Fruit fly (Drosophila melanogaster) whole organism, wandering third instar larva: Measurements from ENCODE around the gene CG10657.

ENCODE experiments used
- Abd-B ChIP-seq: fragments of >200 bp; optimal IDR thresholded peaks from 2 replicates; lab custom pipeline; 2017; ENCODE audit warnings: missing biosample characterization, missing genetic modification characterization
- CG32264 ChIP-seq: fragments of 200-800 bp; sonication (Bioruptor generic); optimal IDR thresholded peaks from 2 replicates; lab custom pipeline; 2016; ENCODE audit warnings: missing biosample characterization, missing genetic modification characterization
- CG9705 ChIP-seq: fragments of 200-800 bp; sonication (Bioruptor generic); optimal IDR thresholded peaks from 2 replicates; lab custom pipeline; 2018; ENCODE audit warnings: missing biosample characterization, mild to moderate bottlenecking, missing genetic modification characterization
- CrebA ChIP-seq: fragments of 200-800 bp; sonication (Bioruptor generic); optimal IDR thresholded peaks from 2 replicates; lab custom pipeline; 2016; ENCODE audit warnings: missing biosample characterization, mild to moderate bottlenecking, missing genetic modification characterization, borderline replicate concordance
- Dfd ChIP-seq: fragments of >200 bp; optimal IDR thresholded peaks from 2 replicates; lab custom pipeline; 2017; ENCODE audit warnings: missing biosample characterization, missing genetic modification characterization
- Dif ChIP-seq: fragments of 200-275, 200-300 bp; sonication (Bioruptor generic); optimal IDR thresholded peaks from 2 replicates; lab custom pipeline; 2018; ENCODE audit warnings: missing biosample characterization, missing genetic modification characterization; ENCODE audit not compliant: partially characterized antibody
- GATAd ChIP-seq: sonication (Bioruptor generic); optimal IDR thresholded peaks from 2 replicates; lab custom pipeline; 2016; ENCODE audit warnings: missing biosample characterization, missing genetic modification characterization
- HLH106 ChIP-seq: fragments of 200-800 bp; optimal IDR thresholded peaks from 3 replicates; lab custom pipeline; 2019; ENCODE audit warnings: missing biosample characterization, mild to moderate bottlenecking, missing genetic modification characterization, moderate library complexity
- Hnf4 ChIP-seq: fragments of 200-800 bp; sonication (Bioruptor generic); optimal IDR thresholded peaks from 2 replicates; lab custom pipeline; 2016; ENCODE audit warnings: missing biosample characterization, mild to moderate bottlenecking, missing genetic modification characterization
- Hr78 ChIP-seq: fragments of >200 bp; optimal IDR thresholded peaks from 2 replicates; lab custom pipeline; 2017; ENCODE audit warnings: missing biosample characterization, missing genetic modification characterization
- Hr83 ChIP-seq: fragments of 200-300 bp; sonication (Bioruptor generic); optimal IDR thresholded peaks from 2 replicates; lab custom pipeline; 2016; ENCODE audit warnings: missing biosample characterization, mild to moderate bottlenecking, missing genetic modification characterization, moderate library complexity; ENCODE audit not compliant: poor library complexity, severe bottlenecking
- Jra ChIP-seq: sonication (Bioruptor generic); optimal IDR thresholded peaks from 2 replicates; lab custom pipeline; 2016; ENCODE audit warnings: missing biosample characterization, missing genetic modification characterization
- Mio ChIP-seq: sonication (Bioruptor generic); optimal IDR thresholded peaks from 2 replicates; lab custom pipeline; 2016; ENCODE audit warnings: missing biosample characterization, missing genetic modification characterization
- Myc ChIP-seq: fragments of >200 bp; optimal IDR thresholded peaks from 2 replicates; lab custom pipeline; 2017
- N ChIP-seq: fragments of >200 bp; optimal IDR thresholded peaks from 2 replicates; lab custom pipeline; 2018; ENCODE audit warnings: missing biosample characterization, missing external identifiers, missing genetic modification characterization
- OdsH ChIP-seq: fragments of 200-800 bp; sonication (Bioruptor generic); optimal IDR thresholded peaks from 2 replicates; lab custom pipeline; 2016; ENCODE audit warnings: missing biosample characterization, mild to moderate bottlenecking, missing genetic modification characterization
- Rel ChIP-seq, 2 experiments: fragments of 200-800 bp; sonication (Bioruptor generic) in 1 of 2; optimal IDR thresholded peaks; 2 replicates in 1 of 2; 3 replicates in 1 of 2; lab custom pipeline; 2016 to 2019; ENCODE audit warnings: mild to moderate bottlenecking in 2 of 2, missing biosample characterization in 2 of 2, missing genetic modification characterization in 2 of 2, moderate library complexity in 1 of 2
- Sp1 ChIP-seq: fragments of 200-800 bp; sonication (Bioruptor generic); optimal IDR thresholded peaks from 3 replicates; lab custom pipeline; 2019; ENCODE audit warnings: missing biosample characterization, mild to moderate bottlenecking, missing genetic modification characterization, moderate library complexity
- Vsx2 ChIP-seq: fragments of 200-300, 225-300 bp; sonication (Bioruptor generic); optimal IDR thresholded peaks from 2 replicates; lab custom pipeline; 2018; ENCODE audit warnings: missing biosample characterization, missing genetic modification characterization; ENCODE audit not compliant: partially characterized antibody
- br ChIP-seq: fragments of 200-800 bp; sonication (Bioruptor generic); optimal IDR thresholded peaks from 2 replicates; lab custom pipeline; 2016; ENCODE audit warnings: missing biosample characterization, missing genetic modification characterization
- brk ChIP-seq: fragments of 200-800 bp; sonication (Bioruptor generic); optimal IDR thresholded peaks from 2 replicates; lab custom pipeline; 2016; ENCODE audit warnings: missing biosample characterization, mild to moderate bottlenecking, missing genetic modification characterization
- dl ChIP-seq, 2 experiments: fragments of 175-275, 200-275 bp in 1 of 2; fragments of 200-275 bp in 1 of 2; sonication (Bioruptor generic); optimal IDR thresholded peaks; lab custom pipeline; 2018; ENCODE audit warnings: mild to moderate bottlenecking in 2 of 2, missing biosample characterization in 2 of 2, missing genetic modification characterization in 2 of 2, moderate library complexity in 2 of 2; ENCODE audit not compliant: partially characterized antibody in 2 of 2, insufficient read depth in 1 of 2
- dmrt93B ChIP-seq: fragments of 200-800 bp; sonication (Bioruptor generic); optimal IDR thresholded peaks from 2 replicates; lab custom pipeline; 2018; ENCODE audit warnings: missing biosample characterization, mild to moderate bottlenecking, missing genetic modification characterization
- dsf ChIP-seq: sonication (Bioruptor generic); optimal IDR thresholded peaks from 2 replicates; lab custom pipeline; 2016; ENCODE audit warnings: missing biosample characterization, missing genetic modification characterization, borderline replicate concordance
- ey ChIP-seq: fragments of 200-800 bp; sonication (Bioruptor generic); optimal IDR thresholded peaks from 2 replicates; lab custom pipeline; 2016; ENCODE audit warnings: missing biosample characterization, missing genetic modification characterization
- foxo ChIP-seq, 2 experiments: fragments of 200-800 bp; sonication (Bioruptor generic); optimal IDR thresholded peaks; 2 replicates in 1 of 2; 3 replicates in 1 of 2; lab custom pipeline; 2016 to 2017; ENCODE audit warnings: missing biosample characterization in 2 of 2, missing genetic modification characterization in 2 of 2
- fru ChIP-seq: fragments of 200-800 bp; sonication (Bioruptor generic); optimal IDR thresholded peaks from 3 replicates; lab custom pipeline; 2016; ENCODE audit warnings: missing biosample characterization, mild to moderate bottlenecking, missing genetic modification characterization
- h ChIP-seq: fragments of 200-800 bp; sonication (Bioruptor generic); optimal IDR thresholded peaks from 3 replicates; lab custom pipeline; 2016; ENCODE audit warnings: missing biosample characterization, mild to moderate bottlenecking, missing genetic modification characterization
- jim ChIP-seq: fragments of 175-275, 200-325 bp; sonication (Bioruptor generic); optimal IDR thresholded peaks from 2 replicates; lab custom pipeline; 2016; ENCODE audit warnings: missing biosample characterization, mild to moderate bottlenecking, missing genetic modification characterization
- lola ChIP-seq: fragments of >200 bp; optimal IDR thresholded peaks from 2 replicates; lab custom pipeline; 2017; ENCODE audit warnings: missing biosample characterization, missing genetic modification characterization
- pan ChIP-seq: fragments of >200 bp; optimal IDR thresholded peaks from 2 replicates; lab custom pipeline; 2017
- psq ChIP-seq: fragments of 200-800 bp; sonication (Bioruptor generic); optimal IDR thresholded peaks from 3 replicates; lab custom pipeline; 2017; ENCODE audit warnings: missing biosample characterization, mild to moderate bottlenecking, missing genetic modification characterization, moderate library complexity
- rgr ChIP-seq: fragments of 200-800 bp; sonication (Bioruptor generic); optimal IDR thresholded peaks from 3 replicates; lab custom pipeline; 2016; ENCODE audit warnings: missing biosample characterization, mild to moderate bottlenecking, missing genetic modification characterization
- sage ChIP-seq: fragments of 200-800 bp; sonication (Bioruptor generic); optimal IDR thresholded peaks from 2 replicates; lab custom pipeline; 2016; ENCODE audit warnings: missing biosample characterization, mild to moderate bottlenecking, missing genetic modification characterization
- sv ChIP-seq: fragments of 200-800 bp; sonication (Bioruptor generic); optimal IDR thresholded peaks from 3 replicates; lab custom pipeline; 2016; ENCODE audit warnings: missing biosample characterization, missing genetic modification characterization
- tai ChIP-seq: sonication (Bioruptor generic); optimal IDR thresholded peaks from 2 replicates; lab custom pipeline; 2016; ENCODE audit warnings: missing biosample characterization, missing genetic modification characterization
- usp ChIP-seq: fragments of >200 bp; optimal IDR thresholded peaks from 2 replicates; lab custom pipeline; 2017; ENCODE audit warnings: missing biosample characterization, missing genetic modification characterization
- woc ChIP-seq: sonication (Bioruptor generic); optimal IDR thresholded peaks from 2 replicates; lab custom pipeline; 2016; ENCODE audit warnings: missing biosample characterization, mild to moderate bottlenecking, missing genetic modification characterization

The CG10657 gene

DNA sequence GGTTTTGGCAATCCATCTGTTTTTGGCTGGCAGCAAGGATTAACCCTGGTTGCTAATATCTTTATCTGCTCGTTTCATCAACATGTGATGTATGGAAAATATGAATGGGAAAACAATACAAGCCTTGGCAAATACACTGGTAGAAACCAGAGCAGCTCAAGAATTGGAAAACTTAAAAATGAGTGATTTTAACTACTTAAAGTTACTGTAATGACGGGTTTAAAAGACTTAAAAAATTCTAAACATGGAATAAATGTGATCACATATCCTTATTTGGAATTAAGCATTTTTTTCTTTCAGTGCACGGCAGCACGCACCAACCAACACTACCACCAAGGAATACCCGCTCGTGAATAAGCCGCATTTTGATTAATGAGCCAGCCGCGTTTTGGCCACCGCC lies 31.8 kb downstream of the CG10657 start:
- TF ChIP-seq fru = peak; percentile 32
- TF ChIP-seq Hr78 (GFP tag; lab: Kevin White, UChicago) = no peak
- TF ChIP-seq HLH106 (tag; lab: Kevin White, UChicago) = peak; percentile 49

DNA sequence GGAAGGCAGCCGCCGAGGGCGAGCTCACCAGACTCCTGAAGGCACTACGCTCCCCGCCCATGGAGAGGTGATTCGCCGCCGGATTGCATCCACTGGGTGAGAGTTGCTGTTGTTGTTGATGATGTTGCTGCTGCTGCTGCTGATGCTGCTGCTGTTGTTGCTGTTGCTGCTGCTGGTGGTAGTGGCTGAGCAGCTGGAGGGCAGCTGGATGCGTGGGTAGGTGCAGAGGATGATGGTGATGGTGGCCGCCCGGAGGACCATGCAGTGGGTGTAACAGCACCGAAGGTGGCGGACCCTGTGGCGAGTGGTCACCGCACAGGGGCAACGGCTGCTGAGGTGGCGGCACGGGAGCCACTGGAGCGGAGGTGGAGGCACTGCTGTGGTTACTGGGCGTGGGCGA lies 33.4 kb downstream of the CG10657 start:
- TF ChIP-seq Dfd (GFP tag; lab: Kevin White, UChicago) (peak; percentile 73), brk (GFP tag; lab: Kevin White, UChicago) (no peak), CG9705 (no peak)
- TF ChIP-seq, all 38 proteins: peak for 1

DNA sequence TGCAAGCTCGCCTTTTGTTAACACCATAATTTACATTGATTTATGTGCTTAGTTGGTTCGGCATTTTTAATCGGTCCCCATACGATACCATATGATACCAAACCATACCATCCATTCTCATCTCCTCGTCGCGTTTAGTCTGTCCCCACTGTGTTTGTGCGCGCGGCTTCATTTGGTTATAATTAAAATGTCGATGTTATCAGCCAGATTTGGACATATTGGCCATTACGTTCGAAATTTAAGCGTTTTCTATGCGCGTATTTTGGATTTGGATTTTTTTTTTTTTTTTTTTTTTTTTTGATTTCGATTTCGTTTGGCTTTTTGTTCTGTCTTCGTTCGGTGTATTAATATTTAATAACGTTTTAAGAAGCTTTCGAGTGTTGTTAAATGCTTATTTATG lies 35.1 kb downstream of the CG10657 start:
- no peak for TF ChIP-seq woc (GFP tag; lab: Kevin White, UChicago)
- no peak for TF ChIP-seq jim
- no peak for TF ChIP-seq N (GFP tag; lab: Kevin White, UChicago)
- no peak for TF ChIP-seq brk (GFP tag; lab: Kevin White, UChicago)
- TF ChIP-seq CG9705 = no peak

DNA sequence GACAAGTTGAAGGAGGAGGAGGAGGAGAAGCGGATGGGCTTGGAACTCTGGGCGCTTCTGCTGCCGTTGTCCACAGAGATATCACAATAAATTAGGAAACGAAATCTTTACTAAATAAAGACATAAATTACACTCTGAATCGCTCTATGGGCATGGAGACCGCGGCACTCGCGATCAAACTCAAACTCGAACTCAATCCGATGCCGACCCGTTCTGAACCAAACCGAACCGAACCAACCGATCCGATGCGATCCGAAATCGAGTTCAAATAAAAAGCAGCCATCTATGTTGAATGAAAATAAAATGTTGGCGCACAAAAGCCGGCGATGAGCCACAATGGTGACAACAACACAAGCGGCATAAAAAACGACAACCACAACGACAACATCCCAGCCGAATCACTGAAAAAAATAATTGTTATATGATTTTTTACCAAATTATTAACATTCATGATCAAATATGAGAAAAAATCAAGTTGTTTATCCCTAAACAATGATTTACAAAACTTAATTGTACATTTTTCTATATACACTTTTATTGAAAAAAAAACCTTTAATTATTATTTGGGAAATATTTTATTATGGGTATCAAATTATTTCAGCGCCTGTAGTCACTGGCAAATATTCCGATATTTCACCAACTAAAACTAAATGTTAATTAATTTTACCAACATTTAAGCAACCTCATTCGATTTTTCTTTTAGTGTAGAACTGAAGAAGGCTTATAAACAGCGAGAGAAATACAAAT lies 39.9 kb downstream of the CG10657 start:
- TF ChIP-seq rgr = peak; percentile 39
- no peak for TF ChIP-seq Hr78 (GFP tag; lab: Kevin White, UChicago)
- TF ChIP-seq N (GFP tag; lab: Kevin White, UChicago) = no peak
- TF ChIP-seq dmrt93B = no peak
- no peak for TF ChIP-seq usp (GFP tag; lab: Kevin White, UChicago)
- TF ChIP-seq CrebA (GFP tag; lab: Kevin White, UChicago) = no peak
- TF ChIP-seq OdsH (GFP tag; lab: Kevin White, UChicago) = peak; percentile 48
- peak in 1 of 2 experiments; percentile 56 for TF ChIP-seq foxo (GFP tag; optimal IDR thresholded peaks at IDR 0.05; lab: Kevin White, UChicago)
- no peak for TF ChIP-seq pan
- peak; percentile 14 for TF ChIP-seq Hnf4 (GFP tag; lab: Kevin White, UChicago)
- no peak for TF ChIP-seq Myc
- peak; percentile 24 for TF ChIP-seq sv
- no peak for TF ChIP-seq brk (GFP tag; lab: Kevin White, UChicago)
- TF ChIP-seq Mio = no peak
- peak; percentile 55 for TF ChIP-seq psq (GFP tag; lab: Kevin White, UChicago)
- TF ChIP-seq Vsx2 = no peak
- TF ChIP-seq lola (GFP tag; lab: Kevin White, UChicago) = no peak
- TF ChIP-seq Hr83 = no peak
- TF ChIP-seq Sp1 (GFP tag; lab: Kevin White, UChicago) = peak; percentile 58
- TF ChIP-seq Rel (GFP tag; optimal IDR thresholded peaks at IDR 0.05; lab: Kevin White, UChicago) = no peak
- TF ChIP-seq Rel (tag; optimal IDR thresholded peaks at IDR 0.05; lab: Kevin White, UChicago) = no peak
- peak; percentile 59 for TF ChIP-seq h (GFP tag; lab: Kevin White, UChicago)
- TF ChIP-seq Jra (GFP tag; lab: Kevin White, UChicago) = no peak
- no peak for TF ChIP-seq Abd-B (GFP tag; lab: Kevin White, UChicago)
- TF ChIP-seq dsf (GFP tag; lab: Kevin White, UChicago) = no peak
- TF ChIP-seq fru = peak; percentile 51
- peak; percentile 10 for TF ChIP-seq Dfd (GFP tag; lab: Kevin White, UChicago)
- TF ChIP-seq ey (GFP tag; lab: Kevin White, UChicago) = peak; percentile 42
- TF ChIP-seq CG32264 (GFP tag; lab: Kevin White, UChicago) = no peak
- TF ChIP-seq sage = no peak
- no peak for TF ChIP-seq dl (GFP tag; optimal IDR thresholded peaks at IDR 0.05; lab: Kevin White, UChicago; ENCODE audit: insufficient read depth in 1 of 2, partially characterized antibody in 2 of 2)
- TF ChIP-seq jim = no peak
- TF ChIP-seq HLH106 (tag; lab: Kevin White, UChicago) = peak; percentile 56
- no peak for TF ChIP-seq tai (GFP tag; lab: Kevin White, UChicago)
- TF ChIP-seq GATAd (GFP tag; lab: Kevin White, UChicago) = no peak
- peak; percentile 10 for TF ChIP-seq br
- no peak for TF ChIP-seq CG9705
- no peak for TF ChIP-seq Dif (GFP tag; lab: Kevin White, UChicago)
- TF ChIP-seq woc (GFP tag; lab: Kevin White, UChicago) = peak; percentile 35
